Fruit fly (Drosophila melanogaster): ENCODE measurements around the gene YL-1.

Gene YL-1

DNA sequence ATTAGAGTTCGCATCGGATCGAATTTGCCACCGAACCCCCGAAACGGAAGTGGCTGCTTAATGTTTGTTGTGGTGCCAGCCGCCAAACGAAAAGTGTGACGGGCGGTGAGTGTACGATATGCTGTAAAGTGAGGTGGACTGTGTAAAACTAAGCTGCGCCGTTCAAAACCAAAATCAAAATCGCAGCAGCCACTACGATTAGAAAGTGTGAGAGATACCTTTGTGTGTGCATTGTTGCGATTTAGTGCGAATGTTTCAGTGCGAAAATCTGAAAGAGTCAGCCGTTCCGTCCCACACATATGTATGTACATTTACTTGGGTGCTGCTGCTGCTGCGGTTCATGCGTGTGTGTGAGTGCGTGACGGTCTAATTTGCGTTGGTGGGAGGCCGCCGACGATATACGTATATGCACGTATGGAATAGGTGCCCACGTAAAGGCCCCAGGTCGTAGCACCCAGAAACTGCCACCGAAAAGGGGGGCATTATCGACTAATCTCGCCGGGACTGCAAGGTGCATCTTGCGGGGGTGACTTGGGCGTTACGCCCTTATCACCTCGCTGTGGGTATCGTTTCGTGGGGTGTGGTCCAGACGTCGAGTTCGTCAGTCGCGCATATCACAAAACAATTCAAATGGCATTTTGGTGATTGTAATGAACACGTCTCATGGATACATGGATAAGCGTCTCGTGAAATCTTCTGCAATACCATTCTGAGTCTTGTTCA lies 6.8 kb downstream of the YL-1 start:
- no peak for TF ChIP-seq Sin3A (optimal IDR thresholded peaks at IDR 0.05)
- TF ChIP-seq Myc (optimal IDR thresholded peaks at IDR 0.05) = no peak
- TF ChIP-seq insv (optimal IDR thresholded peaks at IDR 0.05) = no peak

DNA sequence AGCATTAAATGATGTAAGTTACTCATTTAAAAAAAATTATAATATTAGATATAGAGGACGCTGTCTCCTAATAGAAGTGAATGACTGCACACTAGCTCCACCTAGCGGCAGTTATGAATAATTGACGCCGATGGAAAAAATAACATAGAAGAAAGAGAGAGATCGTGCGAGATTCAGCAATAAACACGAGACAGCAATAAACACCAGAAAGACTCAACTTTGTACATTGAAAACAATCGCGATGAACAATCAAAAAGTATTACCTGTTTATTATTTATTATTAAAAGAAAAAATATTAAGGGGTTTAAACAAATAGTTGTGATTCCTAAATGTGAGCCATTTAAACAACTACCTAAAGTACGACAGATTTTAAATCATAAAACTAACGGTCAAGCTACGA lies 15.9 kb downstream of the YL-1 start:
- TF ChIP-seq h (optimal IDR thresholded peaks at IDR 0.05) = no peak
- TF ChIP-seq ttk (optimal IDR thresholded peaks at IDR 0.05) = no peak
- no peak for TF ChIP-seq Myc (optimal IDR thresholded peaks at IDR 0.05)
- TF ChIP-seq psq (optimal IDR thresholded peaks at IDR 0.05) = no peak
- no peak for TF ChIP-seq insv (optimal IDR thresholded peaks at IDR 0.05)
- no peak for TF ChIP-seq Sin3A (optimal IDR thresholded peaks at IDR 0.05)

DNA sequence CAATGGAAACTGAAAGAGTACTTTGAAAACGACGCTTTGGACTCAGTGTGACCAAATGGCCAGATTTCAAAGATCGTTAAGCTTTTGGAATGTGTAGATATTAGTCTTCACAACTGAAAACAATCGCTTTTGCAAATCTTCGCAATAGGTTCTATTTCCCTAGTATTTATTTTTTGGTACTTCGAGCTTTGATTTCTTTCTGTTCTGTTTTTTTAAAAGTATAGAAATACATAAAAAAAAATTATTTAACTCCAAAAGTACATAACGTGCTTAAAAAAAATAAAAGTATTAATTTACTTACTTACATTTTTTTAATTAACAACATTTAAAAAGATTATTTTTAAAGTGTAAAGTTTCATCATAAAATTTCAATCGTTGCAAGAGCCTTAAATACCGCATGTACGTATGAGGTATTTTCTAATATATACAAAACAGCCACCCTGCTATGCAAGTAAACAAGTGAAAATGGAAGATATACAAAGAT lies 17.2 kb downstream of the YL-1 start, which contains the start of the genes piwi and CG12253:
Gene piwi, minus strand, starts transcription at position 51 of the 484 bp plus-strand sequence.
Gene CG12253, plus strand, starts transcription at position 437 of the 484 bp plus-strand sequence.
- no peak for TF ChIP-seq h (optimal IDR thresholded peaks at IDR 0.05)
- no peak for TF ChIP-seq insv (optimal IDR thresholded peaks at IDR 0.05)
- TF ChIP-seq psq (optimal IDR thresholded peaks at IDR 0.05) = no peak
- TF ChIP-seq Sin3A (optimal IDR thresholded peaks at IDR 0.05) = no peak
- TF ChIP-seq ttk (optimal IDR thresholded peaks at IDR 0.05) = no peak
- TF ChIP-seq Myc (optimal IDR thresholded peaks at IDR 0.05) = no peak

DNA sequence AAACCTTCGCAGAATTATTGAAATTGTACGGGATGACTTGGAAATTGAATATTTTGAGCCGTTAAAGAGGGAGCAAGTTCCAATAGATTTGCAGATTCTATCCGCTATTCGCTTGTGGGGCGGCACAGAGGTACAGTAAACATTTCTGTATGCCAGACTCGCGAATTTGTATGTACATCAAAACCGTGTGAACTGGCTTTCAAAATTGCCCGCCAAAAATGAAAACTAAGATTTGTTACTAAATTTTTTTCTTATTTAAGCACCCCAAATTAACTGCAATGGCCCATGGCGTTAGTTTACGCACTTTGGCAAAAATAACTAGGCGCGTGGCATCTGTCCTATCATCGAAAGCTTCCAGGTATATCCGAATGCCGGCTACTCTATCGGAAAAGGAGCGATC lies 17.8 kb downstream of the YL-1 start:
- TF ChIP-seq Sin3A (optimal IDR thresholded peaks at IDR 0.05) (no peak), Myc (optimal IDR thresholded peaks at IDR 0.05) (no peak), h (optimal IDR thresholded peaks at IDR 0.05) (no peak), psq (optimal IDR thresholded peaks at IDR 0.05) (no peak), insv (optimal IDR thresholded peaks at IDR 0.05) (no peak), ttk (optimal IDR thresholded peaks at IDR 0.05) (no peak)

DNA sequence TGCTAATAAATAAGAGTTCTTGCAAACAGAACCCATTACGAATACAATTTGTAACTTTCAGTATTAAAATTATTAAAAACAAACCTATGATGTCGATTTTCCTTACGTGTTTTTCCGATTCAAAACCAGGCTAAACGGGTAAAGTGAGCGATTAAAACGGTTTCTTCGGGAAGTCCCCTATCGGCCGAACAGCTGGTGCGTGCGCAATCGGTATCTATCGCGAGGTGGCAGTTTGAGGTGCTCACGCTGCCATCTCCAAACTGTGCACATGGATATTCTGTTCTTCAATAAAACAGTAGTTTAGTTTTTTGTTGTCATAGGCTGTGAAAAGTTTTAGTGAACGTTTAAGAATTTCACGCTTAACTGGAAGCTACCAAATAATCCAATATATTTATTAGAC lies 18.9 kb downstream of the YL-1 start, which contains the start of gene TTLL4A:
Gene TTLL4A, plus strand, starts transcription at position 240 of the 400 bp plus-strand sequence.
- no peak for TF ChIP-seq h (optimal IDR thresholded peaks at IDR 0.05)
- no peak for TF ChIP-seq ttk (optimal IDR thresholded peaks at IDR 0.05)
- no peak for TF ChIP-seq Myc (optimal IDR thresholded peaks at IDR 0.05)
- no peak for TF ChIP-seq insv (optimal IDR thresholded peaks at IDR 0.05)
- no peak for TF ChIP-seq Sin3A (optimal IDR thresholded peaks at IDR 0.05)
- no peak for TF ChIP-seq psq (optimal IDR thresholded peaks at IDR 0.05)

- no peak for TF ChIP-seq psq (optimal IDR thresholded peaks at IDR 0.05)
- no peak for TF ChIP-seq ttk (optimal IDR thresholded peaks at IDR 0.05)
- no peak for TF ChIP-seq Myc (optimal IDR thresholded peaks at IDR 0.05)
- TF ChIP-seq insv (optimal IDR thresholded peaks at IDR 0.05) = no peak
- TF ChIP-seq h (optimal IDR thresholded peaks at IDR 0.05) = no peak
- TF ChIP-seq Sin3A (optimal IDR thresholded peaks at IDR 0.05) = no peak
Observed at dm6 chr2L:11001376-11002122, 31.3 kb downstream of the YL-1 start, which contains the start of the genes aub and lectin-33A. aub (minus strand) TSS chr2L:11001476. lectin-33A (plus strand) TSS chr2L:11002072.

- TF ChIP-seq Sin3A (optimal IDR thresholded peaks at IDR 0.05) (no peak), ttk (optimal IDR thresholded peaks at IDR 0.05) (no peak), h (optimal IDR thresholded peaks at IDR 0.05) (no peak), insv (optimal IDR thresholded peaks at IDR 0.05) (no peak), Myc (optimal IDR thresholded peaks at IDR 0.05) (no peak), psq (optimal IDR thresholded peaks at IDR 0.05) (no peak)
Observed at dm6 chr2L:11003925-11004673, 33.9 kb downstream of the YL-1 start, which contains the start of gene RpL9. RpL9 (minus strand) TSS chr2L:11004189.

- TF ChIP-seq h (optimal IDR thresholded peaks at IDR 0.05) = no peak
- TF ChIP-seq ttk (optimal IDR thresholded peaks at IDR 0.05) = no peak
- no peak for TF ChIP-seq Sin3A (optimal IDR thresholded peaks at IDR 0.05)
- no peak for TF ChIP-seq psq (optimal IDR thresholded peaks at IDR 0.05)
- no peak for TF ChIP-seq Myc (optimal IDR thresholded peaks at IDR 0.05)
- no peak for TF ChIP-seq insv (optimal IDR thresholded peaks at IDR 0.05)
Observed at dm6 chr2L:11004674-11005045, 34.4 kb downstream of the YL-1 start, which contains the start of gene Nup154. Nup154 (plus strand) TSS chr2L:11004820.

DNA sequence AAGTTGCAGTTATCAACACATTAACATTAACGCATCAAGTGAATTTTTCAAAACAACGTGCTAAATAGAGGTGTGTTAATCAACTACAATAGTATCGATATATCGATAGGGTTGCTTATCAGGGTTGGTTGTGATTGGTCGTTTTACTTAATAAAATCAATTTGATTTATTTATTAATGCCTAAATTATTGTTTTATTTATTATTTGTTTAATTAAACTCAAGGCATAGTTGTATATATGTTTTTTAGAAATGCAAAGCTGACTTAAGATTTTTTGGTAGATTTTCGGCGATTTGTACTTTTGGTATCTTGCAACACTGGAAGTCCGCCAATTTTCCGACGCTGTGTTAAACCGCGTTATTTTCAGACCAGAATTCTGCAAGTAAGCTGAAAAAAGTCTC lies 40.8 kb downstream of the YL-1 start, which contains the start of the genes Art8 and dUTPase:
Gene Art8, minus strand, starts transcription at position 88 of the 400 bp plus-strand sequence.
Gene dUTPase, plus strand, starts transcription at position 314 of the 400 bp plus-strand sequence.
- TF ChIP-seq h (optimal IDR thresholded peaks at IDR 0.05) = no peak
- TF ChIP-seq Sin3A (optimal IDR thresholded peaks at IDR 0.05) = no peak
- TF ChIP-seq psq (optimal IDR thresholded peaks at IDR 0.05) = no peak
- TF ChIP-seq ttk (optimal IDR thresholded peaks at IDR 0.05) = no peak
- TF ChIP-seq Myc (optimal IDR thresholded peaks at IDR 0.05) = no peak
- TF ChIP-seq insv (optimal IDR thresholded peaks at IDR 0.05) = no peak

dm6 chr2L:11014018-11014611 lies 43.9 kb downstream of the YL-1 start:
- TF ChIP-seq h (optimal IDR thresholded peaks at IDR 0.05) = no peak
- no peak for TF ChIP-seq Sin3A (optimal IDR thresholded peaks at IDR 0.05)
- TF ChIP-seq ttk (optimal IDR thresholded peaks at IDR 0.05) = no peak
- no peak for TF ChIP-seq Myc (optimal IDR thresholded peaks at IDR 0.05)
- TF ChIP-seq insv (optimal IDR thresholded peaks at IDR 0.05) = no peak
- TF ChIP-seq psq (optimal IDR thresholded peaks at IDR 0.05) = no peak

- TF ChIP-seq Sin3A (optimal IDR thresholded peaks at IDR 0.05) (no peak), ttk (optimal IDR thresholded peaks at IDR 0.05) (no peak), insv (optimal IDR thresholded peaks at IDR 0.05) (no peak), h (optimal IDR thresholded peaks at IDR 0.05) (no peak)
Observed at dm6 chr2L:11014671-11015070, 44.4 kb downstream of the YL-1 start.
